Worm (Caenorhabditis elegans): ENCODE measurements around the gene Y37E11B.1.

DNA sequence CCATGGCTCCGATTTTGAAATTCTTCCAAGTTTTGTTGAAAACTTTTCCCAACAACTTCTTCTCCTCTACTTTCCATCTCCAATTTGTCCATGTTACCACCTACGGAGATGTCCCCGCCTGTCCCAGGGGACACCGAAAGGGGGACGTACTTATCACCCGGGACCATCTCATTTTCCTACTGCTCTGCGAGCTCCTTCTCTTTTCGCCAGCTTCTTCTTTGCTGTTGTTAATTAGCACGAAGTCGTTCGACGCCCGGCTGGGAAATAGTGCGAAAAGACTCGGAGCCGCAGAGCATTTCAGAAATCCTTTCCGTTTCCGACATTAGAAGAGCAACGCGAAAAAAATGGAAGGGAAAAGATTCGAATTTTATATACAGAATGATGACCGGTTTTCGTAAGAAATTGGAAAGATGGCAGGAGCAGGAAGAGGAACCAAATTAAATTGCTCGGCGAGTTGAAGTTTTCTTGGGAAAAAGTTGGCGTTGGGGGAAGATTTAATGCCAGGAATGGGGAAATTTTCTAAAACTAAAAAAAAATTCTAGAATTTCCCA lies 42.5 kb downstream of the Y37E11B.1 start:
- TF ChIP-seq nhr-76 (tag; optimal IDR thresholded peaks at IDR 0.05) = no peak
- TF ChIP-seq sea-2 (GFP tag; optimal IDR thresholded peaks at IDR 0.05) = no peak
- no peak for TF ChIP-seq ceh-16 (tag; optimal IDR thresholded peaks at IDR 0.05)

Data from whole organism, L3 larva.